Worm (Caenorhabditis elegans) whole organism, L2 larva: Measurements from ENCODE around the gene dep-1.

ENCODE experiments used
- C34F6.9 ChIP-seq: fragments of 150-350 bp; optimal IDR thresholded peaks from 2 replicates; lab custom pipeline; 2014; ENCODE audit warnings: missing biosample characterization, missing genetic modification characterization
- F13H6.1 ChIP-seq: sonication (generic microtip); optimal IDR thresholded peaks from 2 replicates; lab custom pipeline; 2016; ENCODE audit warnings: missing genetic modification characterization, missing compliant biosample characterization
- R02D3.7 ChIP-seq: fragments of 150-350 bp; optimal IDR thresholded peaks from 2 replicates; lab custom pipeline; 2014; ENCODE audit warnings: missing biosample characterization, missing genetic modification characterization
- Y55F3AM.14 ChIP-seq: fragments of 200-800 bp; sonication (Bioruptor generic); optimal IDR thresholded peaks from 2 replicates; lab custom pipeline; 2018; ENCODE audit warnings: mild to moderate bottlenecking, missing genetic modification characterization, missing compliant biosample characterization
- ZK546.5 ChIP-seq: sonication (generic microtip); optimal IDR thresholded peaks from 2 replicates; lab custom pipeline; 2017; ENCODE audit warnings: missing biosample characterization, missing genetic modification characterization
- alr-1 ChIP-seq: fragments of 150-350 bp; optimal IDR thresholded peaks from 2 replicates; lab custom pipeline; 2014; ENCODE audit warnings: missing biosample characterization, missing genetic modification characterization
- aly-2 ChIP-seq: fragments of 150-350 bp; optimal IDR thresholded peaks from 2 replicates; lab custom pipeline; 2014; ENCODE audit warnings: missing biosample characterization, missing genetic modification characterization
- ama-1 ChIP-seq: fragments of 150-350 bp; optimal IDR thresholded peaks from 2 replicates; lab custom pipeline; 2018; ENCODE audit warnings: inconsistent platforms
- blmp-1 ChIP-seq: sonication (generic microtip); optimal IDR thresholded peaks from 2 replicates; lab custom pipeline; 2017; ENCODE audit warnings: missing genetic modification characterization, mild to moderate bottlenecking, missing compliant biosample characterization, antibody characterized with exemption, moderate library complexity; ENCODE audit not compliant: insufficient read depth
- ceh-16 ChIP-seq: fragments of 150-350 bp; optimal IDR thresholded peaks from 2 replicates; lab custom pipeline; 2014; ENCODE audit warnings: missing biosample characterization, missing genetic modification characterization
- ceh-82 ChIP-seq: fragments of 150-350 bp; optimal IDR thresholded peaks from 2 replicates; lab custom pipeline; 2014; ENCODE audit warnings: missing biosample characterization, missing genetic modification characterization
- crh-2 ChIP-seq: sonication (generic microtip); optimal IDR thresholded peaks from 2 replicates; lab custom pipeline; 2017; ENCODE audit warnings: missing biosample characterization, missing genetic modification characterization
- dmd-4 ChIP-seq: sonication (generic microtip); optimal IDR thresholded peaks from 2 replicates; lab custom pipeline; 2017; ENCODE audit warnings: missing biosample characterization, missing genetic modification characterization
- egl-27 ChIP-seq: sonication (generic microtip); optimal IDR thresholded peaks from 3 replicates; lab custom pipeline; 2017; ENCODE audit warnings: missing biosample characterization, missing genetic modification reagents, missing genetic modification characterization
- elt-3 ChIP-seq: sonication (generic microtip); optimal IDR thresholded peaks from 2 replicates; lab custom pipeline; 2017; ENCODE audit warnings: missing biosample characterization, missing genetic modification characterization
- fos-1 ChIP-seq: fragments of 150-350 bp; optimal IDR thresholded peaks from 2 replicates; lab custom pipeline; 2014; ENCODE audit warnings: missing biosample characterization, missing genetic modification characterization
- gmeb-1 ChIP-seq: fragments of 150-350 bp; optimal IDR thresholded peaks from 2 replicates; lab custom pipeline; 2014; ENCODE audit warnings: missing biosample characterization, missing genetic modification characterization
- lin-11 ChIP-seq: fragments of 150-350 bp; sonication (generic microtip); optimal IDR thresholded peaks from 2 replicates; lab custom pipeline; 2014; ENCODE audit warnings: missing biosample characterization, missing genetic modification characterization, inconsistent platforms, mixed read lengths
- lin-13 ChIP-seq: fragments of 150-350 bp; optimal IDR thresholded peaks from 2 replicates; lab custom pipeline; 2014; ENCODE audit warnings: missing biosample characterization, missing genetic modification reagents, missing genetic modification characterization
- lin-39 ChIP-seq: fragments of 150-350 bp; optimal IDR thresholded peaks from 2 replicates; lab custom pipeline; 2014; ENCODE audit warnings: missing biosample characterization, missing genetic modification reagents, missing genetic modification characterization
- lsy-2 ChIP-seq, 2 experiments: fragments of 150-350 bp in 1 of 2; sonication (generic microtip) in 1 of 2; optimal IDR thresholded peaks; 2 replicates each; lab custom pipeline; 2014 to 2017; ENCODE audit warnings: missing biosample characterization in 2 of 2, missing genetic modification characterization in 2 of 2
- mab-5 ChIP-seq: fragments of 150-350 bp; optimal IDR thresholded peaks from 2 replicates; lab custom pipeline; 2014; ENCODE audit warnings: missing biosample characterization, missing genetic modification characterization
- mbf-1 ChIP-seq: sonication (generic microtip); optimal IDR thresholded peaks from 2 replicates; lab custom pipeline; 2017; ENCODE audit warnings: missing biosample characterization, missing genetic modification characterization
- mdl-1 ChIP-seq, 2 experiments: fragments of 150-350 bp in 1 of 2; sonication (generic microtip) in 1 of 2; optimal IDR thresholded peaks; 2 replicates each; lab custom pipeline; 2017; ENCODE audit warnings: missing biosample characterization in 2 of 2, missing genetic modification characterization in 2 of 2
- nhr-10 ChIP-seq: sonication (generic microtip); optimal IDR thresholded peaks from 2 replicates; lab custom pipeline; 2017; ENCODE audit warnings: missing biosample characterization, missing genetic modification characterization
- nhr-11 ChIP-seq: fragments of 150-350 bp; optimal IDR thresholded peaks from 2 replicates; lab custom pipeline; 2014; ENCODE audit warnings: missing biosample characterization, missing genetic modification characterization
- nhr-12 ChIP-seq: fragments of 150-350 bp; optimal IDR thresholded peaks from 2 replicates; lab custom pipeline; 2014; ENCODE audit warnings: missing biosample characterization, missing genetic modification characterization
- nhr-129 ChIP-seq: fragments of 150-350 bp; optimal IDR thresholded peaks from 2 replicates; lab custom pipeline; 2014; ENCODE audit warnings: missing biosample characterization, missing genetic modification characterization
- nhr-21 ChIP-seq: fragments of 150-350 bp; optimal IDR thresholded peaks from 2 replicates; lab custom pipeline; 2014; ENCODE audit warnings: missing biosample characterization, missing genetic modification characterization
- nhr-23 ChIP-seq: fragments of 150-350 bp; optimal IDR thresholded peaks from 2 replicates; lab custom pipeline; 2014; ENCODE audit warnings: missing biosample characterization, missing genetic modification reagents, missing genetic modification characterization
- nhr-237 ChIP-seq: fragments of 150-350 bp; optimal IDR thresholded peaks from 2 replicates; lab custom pipeline; 2014; ENCODE audit warnings: missing biosample characterization, missing genetic modification characterization
- nhr-25 ChIP-seq: fragments of 150-350 bp; sonication (generic microtip); optimal IDR thresholded peaks from 3 replicates; lab custom pipeline; 2014; ENCODE audit warnings: missing biosample characterization, missing genetic modification characterization
- nhr-6 ChIP-seq: fragments of 150-350 bp; optimal IDR thresholded peaks from 2 replicates; lab custom pipeline; 2014; ENCODE audit warnings: missing biosample characterization, missing genetic modification characterization
- nhr-77 ChIP-seq: fragments of 150-350 bp; optimal IDR thresholded peaks from 2 replicates; lab custom pipeline; 2014; ENCODE audit warnings: missing biosample characterization, missing genetic modification characterization
- peb-1 ChIP-seq: fragments of 150-350 bp; optimal IDR thresholded peaks from 2 replicates; lab custom pipeline; 2014; ENCODE audit warnings: missing biosample characterization, missing genetic modification characterization
- sem-4 ChIP-seq: fragments of 150-350 bp; optimal IDR thresholded peaks from 2 replicates; lab custom pipeline; 2014; ENCODE audit warnings: missing biosample characterization, missing genetic modification reagents, missing genetic modification characterization
- skn-1 ChIP-seq: sonication (generic microtip); optimal IDR thresholded peaks from 2 replicates; lab custom pipeline; 2017; ENCODE audit warnings: missing biosample characterization, missing genetic modification characterization
- sma-3 ChIP-seq: sonication (generic microtip); optimal IDR thresholded peaks from 2 replicates; lab custom pipeline; 2016; ENCODE audit warnings: missing genetic modification reagents, missing genetic modification characterization, missing compliant biosample characterization
- sma-9 ChIP-seq, 2 experiments: fragments of 150-350 bp in 1 of 2; sonication (generic microtip) in 1 of 2; optimal IDR thresholded peaks; 2 replicates each; lab custom pipeline; 2014 to 2016; ENCODE audit warnings: missing genetic modification characterization in 2 of 2, mild to moderate bottlenecking in 1 of 2, missing biosample characterization in 1 of 2, missing compliant biosample characterization in 1 of 2, missing genetic modification reagents in 1 of 2, moderate library complexity in 1 of 2
- unc-39 ChIP-seq: fragments of 150-350 bp; optimal IDR thresholded peaks from 2 replicates; lab custom pipeline; 2014; ENCODE audit warnings: missing biosample characterization, missing genetic modification characterization
- unc-55 ChIP-seq: fragments of 150-350 bp; sonication (generic microtip); optimal IDR thresholded peaks from 3 replicates; lab custom pipeline; 2014; ENCODE audit warnings: missing biosample characterization, missing genetic modification reagents, missing genetic modification characterization
- zag-1 ChIP-seq: fragments of 150-350 bp; optimal IDR thresholded peaks from 2 replicates; lab custom pipeline; 2014; ENCODE audit warnings: missing biosample characterization, missing genetic modification characterization
- ztf-1 ChIP-seq: fragments of 200-800 bp; sonication (Bioruptor generic); conservative IDR thresholded peaks from 2 replicates; pipeline ENCODE4 v1.3.6; 2022; ENCODE audit warnings: missing genetic modification characterization, missing compliant biosample characterization
- ztf-11 ChIP-seq: sonication (generic microtip); optimal IDR thresholded peaks from 2 replicates; lab custom pipeline; 2017; ENCODE audit warnings: missing biosample characterization, missing genetic modification characterization
- ztf-4 ChIP-seq: fragments of 150-350 bp; optimal IDR thresholded peaks from 2 replicates; lab custom pipeline; 2014; ENCODE audit warnings: missing biosample characterization, missing genetic modification characterization

dep-1 gene

ce11 chrII:9060332-9060840 is 40.8 kb upstream of the dep-1 start (continued):
- peak; percentile 86 for TF ChIP-seq nhr-21 (tag; lab: Kevin White, UChicago)
- peak; percentile 69 for TF ChIP-seq ceh-82
- TF ChIP-seq lin-11 (tag; lab: Kevin White, UChicago) = peak; percentile 95
- TF ChIP-seq ZK546.5 = no peak
- peak; percentile 62 to 86 for TF ChIP-seq lsy-2 (tag; optimal IDR thresholded peaks at IDR 0.05; lab: Kevin White, UChicago)
- peak; percentile 88 for TF ChIP-seq sma-3 (GFP tag; lab: Kevin White, UChicago)
- no peak for TF ChIP-seq aly-2 (tag; lab: Kevin White, UChicago)
- no peak for TF ChIP-seq nhr-237 (tag; lab: Kevin White, UChicago)
- no peak for TF ChIP-seq nhr-77 (tag; lab: Kevin White, UChicago)

ce11 chrII:9059010-9059409 is 39.4 kb upstream of the dep-1 start:
- TF ChIP-seq nhr-11 (tag; lab: Kevin White, UChicago) = no peak
- no peak for TF ChIP-seq nhr-6 (tag; lab: Kevin White, UChicago)
- TF ChIP-seq C34F6.9 (tag; lab: Kevin White, UChicago) = no peak
- TF ChIP-seq skn-1 (tag; lab: Kevin White, UChicago) = no peak
- no peak for TF ChIP-seq nhr-77 (tag; lab: Kevin White, UChicago)
- TF ChIP-seq unc-39 = no peak
- no peak for TF ChIP-seq Y55F3AM.14 (GFP tag; lab: Kevin White, UChicago)
- no peak for TF ChIP-seq nhr-21 (tag; lab: Kevin White, UChicago)
- no peak for TF ChIP-seq sma-3 (GFP tag; lab: Kevin White, UChicago)
- no peak for TF ChIP-seq ama-1 (lab: Kevin White, UChicago)
- no peak for TF ChIP-seq zag-1
- no peak for TF ChIP-seq nhr-12 (tag; lab: Kevin White, UChicago)

ce11 chrII:9057035-9057668 is 37.6 kb upstream of the dep-1 start, which contains the start of gene rpl-32:
Gene rpl-32, minus strand, starts transcription at chrII:9057085.
- no peak for TF ChIP-seq nhr-12 (tag; lab: Kevin White, UChicago)
- TF ChIP-seq nhr-23 = no peak
- peak; percentile 86 for TF ChIP-seq lin-11 (tag; lab: Kevin White, UChicago)
- TF ChIP-seq lsy-2 (tag; optimal IDR thresholded peaks at IDR 0.05; lab: Kevin White, UChicago) = peak; percentile 43 to 89
- peak; percentile 82 for TF ChIP-seq fos-1 (tag; lab: Kevin White, UChicago)
- peak; percentile 64 for TF ChIP-seq ztf-4 (tag; lab: Kevin White, UChicago)
- no peak for TF ChIP-seq nhr-77 (tag; lab: Kevin White, UChicago)
- TF ChIP-seq aly-2 (tag; lab: Kevin White, UChicago) = no peak
- no peak for TF ChIP-seq egl-27 (tag; lab: Kevin White, UChicago)
- TF ChIP-seq unc-55 (GFP tag; lab: Kevin White, UChicago) = peak; percentile 91
- peak; percentile 67 for TF ChIP-seq sem-4 (tag; lab: Kevin White, UChicago)
- TF ChIP-seq lin-39 (tag; lab: Kevin White, UChicago) = no peak
- TF ChIP-seq unc-39 = no peak
- peak; percentile 92 for TF ChIP-seq crh-2 (tag; lab: Kevin White, UChicago)
- no peak for TF ChIP-seq skn-1 (tag; lab: Kevin White, UChicago)
- peak; percentile 26 for TF ChIP-seq nhr-6 (tag; lab: Kevin White, UChicago)
- TF ChIP-seq ceh-16 = peak; percentile 8
- peak; percentile 91 for TF ChIP-seq C34F6.9 (tag; lab: Kevin White, UChicago)
- TF ChIP-seq blmp-1 (tag; lab: Kevin White, UChicago) = peak; percentile 56
- no peak for TF ChIP-seq Y55F3AM.14 (GFP tag; lab: Kevin White, UChicago)
- no peak for TF ChIP-seq alr-1 (tag; lab: Kevin White, UChicago)
- TF ChIP-seq elt-3 (tag; lab: Kevin White, UChicago) = no peak
- peak; percentile 34 for TF ChIP-seq zag-1
- TF ChIP-seq peb-1 = no peak
- TF ChIP-seq nhr-129 (tag; lab: Kevin White, UChicago) = peak; percentile 90
- TF ChIP-seq dmd-4 (tag; lab: Kevin White, UChicago) = no peak
- no peak for TF ChIP-seq nhr-237 (tag; lab: Kevin White, UChicago)
- TF ChIP-seq mbf-1 (tag; lab: Kevin White, UChicago) = no peak
- TF ChIP-seq nhr-11 (tag; lab: Kevin White, UChicago) = no peak
- peak; percentile 74 for TF ChIP-seq sma-9 (GFP tag; optimal IDR thresholded peaks at IDR 0.05; lab: Kevin White, UChicago)
- TF ChIP-seq sma-9 (tag; optimal IDR thresholded peaks at IDR 0.05; lab: Kevin White, UChicago) = no peak
- TF ChIP-seq nhr-21 (tag; lab: Kevin White, UChicago) = peak; percentile 46
- peak; percentile 69 for TF ChIP-seq gmeb-1
- no peak for TF ChIP-seq ceh-82
- TF ChIP-seq sma-3 (GFP tag; lab: Kevin White, UChicago) = peak; percentile 73
- TF ChIP-seq nhr-10 = no peak
- TF ChIP-seq ztf-1 (GFP tag; lab: Robert Waterston, UW) = no peak
- no peak for TF ChIP-seq mdl-1 (tag; optimal IDR thresholded peaks at IDR 0.05; lab: Kevin White, UChicago)
- TF ChIP-seq mab-5 = no peak
- no peak for TF ChIP-seq R02D3.7 (tag; lab: Kevin White, UChicago)
- TF ChIP-seq F13H6.1 (tag; lab: Kevin White, UChicago) = peak; percentile 63
- peak; percentile 33 for TF ChIP-seq ama-1 (lab: Kevin White, UChicago)
- TF ChIP-seq ZK546.5 = no peak
- peak; percentile 78 for TF ChIP-seq lin-13 (GFP tag; lab: Kevin White, UChicago)
- TF ChIP-seq nhr-25 (tag; lab: Kevin White, UChicago) = peak; percentile 72
- TF ChIP-seq ztf-11 (tag; lab: Kevin White, UChicago) = no peak
